Worm (Caenorhabditis elegans): ENCODE measurements around the gene nspc-19.

ce11 chrX:14566047-14566446, 37.5 kb downstream of the nspc-19 start:
- TF ChIP-seq unc-42 (tag; optimal IDR thresholded peaks at IDR 0.05) (no peak), elt-4 (tag; optimal IDR thresholded peaks at IDR 0.05) (no peak), fax-1 (tag; optimal IDR thresholded peaks at IDR 0.05) (no peak), ceh-18 (tag; optimal IDR thresholded peaks at IDR 0.05) (no peak), nhr-11 (tag; optimal IDR thresholded peaks at IDR 0.05) (no peak), lim-6 (tag; optimal IDR thresholded peaks at IDR 0.05) (no peak), pha-4 (tag; optimal IDR thresholded peaks at IDR 0.05) (no peak), hlh-30 (tag; optimal IDR thresholded peaks at IDR 0.05; ENCODE audit: insufficient read depth) (no peak), ama-1 (optimal IDR thresholded peaks at IDR 0.05) (no peak), C08G9.2 (tag; optimal IDR thresholded peaks at IDR 0.05) (no peak), dve-1 (tag; optimal IDR thresholded peaks at IDR 0.05) (no peak), ref-2 (tag; optimal IDR thresholded peaks at IDR 0.05) (no peak), ceh-22 (tag; optimal IDR thresholded peaks at IDR 0.05) (no peak), nfya-1 (tag; optimal IDR thresholded peaks at IDR 0.05) (no peak)

Data from whole organism, late embryonic.